Worm (Caenorhabditis elegans) whole organism, L4 larva: ENCODE data around the gene K12H4.5.

ENCODE experiments used
- F26F4.8 ChIP-seq: fragments of 200-800 bp; sonication (Bioruptor generic); conservative IDR thresholded peaks from 2 replicates; pipeline ENCODE4 v1.3.6; 2022; ENCODE audit warnings: missing genetic modification characterization, missing compliant biosample characterization
- F37D6.2 ChIP-seq: sonication (generic microtip); optimal IDR thresholded peaks from 2 replicates; lab custom pipeline; 2016; ENCODE audit warnings: mild to moderate bottlenecking, missing genetic modification characterization, missing compliant biosample characterization
- F44E2.7 ChIP-seq: fragments of 200-800 bp; sonication (Bioruptor generic); IDR thresholded peaks from 2 replicates; pipeline ENCODE4 v2.1.2; 2022; ENCODE audit warnings: missing genetic modification characterization, missing compliant biosample characterization
- R02D3.7 ChIP-seq: fragments of 150-350 bp; sonication (generic microtip); optimal IDR thresholded peaks from 3 replicates; lab custom pipeline; 2014; ENCODE audit warnings: missing biosample characterization, missing genetic modification characterization
- Y105C5A.15 ChIP-seq: fragments of 200-800 bp; sonication (Bioruptor generic); IDR thresholded peaks from 2 replicates; pipeline ENCODE4 v1.3.6; 2022; ENCODE audit warnings: missing genetic modification characterization, missing compliant biosample characterization
- Y5F2A.4 ChIP-seq: fragments of 200-800 bp; sonication (Bioruptor generic); optimal IDR thresholded peaks from 2 replicates; lab custom pipeline; 2018; ENCODE audit warnings: mild to moderate bottlenecking, missing genetic modification characterization, missing compliant biosample characterization
- aly-2 ChIP-seq: sonication (generic microtip); optimal IDR thresholded peaks from 2 replicates; lab custom pipeline; 2018; ENCODE audit warnings: missing biosample characterization, missing genetic modification characterization
- ama-1 ChIP-seq: fragments of 150-350 bp; optimal IDR thresholded peaks from 2 replicates; lab custom pipeline; 2014; ENCODE audit warnings: inconsistent platforms, mixed read lengths
- ceh-28 ChIP-seq: fragments of 150-350 bp; optimal IDR thresholded peaks from 2 replicates; lab custom pipeline; 2014; ENCODE audit warnings: missing biosample characterization, missing genetic modification reagents, missing genetic modification characterization
- ceh-32 ChIP-seq: sonication (generic microtip); optimal IDR thresholded peaks from 2 replicates; lab custom pipeline; 2016; ENCODE audit warnings: mild to moderate bottlenecking, missing genetic modification characterization, missing compliant biosample characterization; ENCODE audit not compliant: poor library complexity
- ceh-44 ChIP-seq: fragments of 200-800 bp; sonication (Bioruptor generic); IDR thresholded peaks from 2 replicates; pipeline ENCODE4 v1.3.6; 2022; ENCODE audit warnings: missing genetic modification reagents, missing genetic modification characterization, missing compliant biosample characterization
- ceh-82 ChIP-seq: sonication (generic microtip); optimal IDR thresholded peaks from 2 replicates; lab custom pipeline; 2017; ENCODE audit warnings: missing biosample characterization, missing genetic modification characterization
- daf-19 ChIP-seq: fragments of 200-800 bp; sonication (Bioruptor generic); conservative IDR thresholded peaks from 2 replicates; pipeline ENCODE4 v1.3.6; 2022; ENCODE audit warnings: missing genetic modification characterization, missing compliant biosample characterization
- dmd-6 ChIP-seq: fragments of 200-800 bp; sonication (Bioruptor generic); IDR thresholded peaks from 2 replicates; pipeline ENCODE4 v1.3.6; 2022; ENCODE audit warnings: missing genetic modification reagents, missing genetic modification characterization, missing compliant biosample characterization
- dmd-9 ChIP-seq: fragments of 200-800 bp; sonication (Bioruptor generic); IDR thresholded peaks from 2 replicates; pipeline ENCODE4 v1.3.6; 2022; ENCODE audit warnings: missing genetic modification reagents, missing genetic modification characterization, missing compliant biosample characterization
- dpl-1 ChIP-seq: fragments of 150-350 bp; optimal IDR thresholded peaks from 2 replicates; lab custom pipeline; 2014; ENCODE audit warnings: missing biosample characterization, missing genetic modification reagents, missing genetic modification characterization
- duxl-1 ChIP-seq: sonication (generic microtip); optimal IDR thresholded peaks from 2 replicates; lab custom pipeline; 2016; ENCODE audit warnings: mild to moderate bottlenecking, missing genetic modification characterization, moderate library complexity, missing compliant biosample characterization; ENCODE audit not compliant: poor library complexity
- dve-1 ChIP-seq: sonication (generic microtip); optimal IDR thresholded peaks from 2 replicates; lab custom pipeline; 2017; ENCODE audit warnings: antibody characterized with exemption, mild to moderate bottlenecking, missing genetic modification characterization, missing compliant biosample characterization; ENCODE audit not compliant: insufficient read depth
- egl-27 ChIP-seq: sonication (generic microtip); optimal IDR thresholded peaks from 3 replicates; lab custom pipeline; 2017; ENCODE audit warnings: missing biosample characterization, missing genetic modification reagents, missing genetic modification characterization
- hlh-11 ChIP-seq: fragments of 200-800 bp; sonication (Bioruptor generic); optimal IDR thresholded peaks from 2 replicates; lab custom pipeline; 2018; ENCODE audit warnings: mild to moderate bottlenecking, missing genetic modification characterization, missing compliant biosample characterization
- jun-1 ChIP-seq: fragments of 150-350 bp; optimal IDR thresholded peaks from 2 replicates; lab custom pipeline; 2014; ENCODE audit warnings: missing biosample characterization, missing genetic modification reagents, missing genetic modification characterization
- lin-1 ChIP-seq: fragments of 200-800 bp; sonication (Bioruptor generic); IDR thresholded peaks from 2 replicates; pipeline ENCODE4 v1.3.6; 2022; ENCODE audit warnings: missing genetic modification reagents, missing genetic modification characterization, missing compliant biosample characterization
- lin-13 ChIP-seq: fragments of 150-350 bp; optimal IDR thresholded peaks from 2 replicates; lab custom pipeline; 2014; ENCODE audit warnings: missing biosample characterization, missing genetic modification reagents, missing genetic modification characterization
- lin-15B ChIP-seq: fragments of 150-350 bp; sonication (generic microtip); optimal IDR thresholded peaks from 3 replicates; lab custom pipeline; 2014; ENCODE audit warnings: missing biosample characterization, missing genetic modification characterization
- lin-29 ChIP-seq: fragments of 200-800 bp; sonication (Bioruptor generic); IDR thresholded peaks from 2 replicates; pipeline ENCODE4 v1.3.6; 2022; ENCODE audit warnings: missing genetic modification reagents, missing genetic modification characterization, missing compliant biosample characterization
- lir-3 ChIP-seq: sonication (generic microtip); optimal IDR thresholded peaks from 2 replicates; lab custom pipeline; 2016; ENCODE audit warnings: mild to moderate bottlenecking, missing genetic modification characterization, missing compliant biosample characterization
- madf-9 ChIP-seq: fragments of 200-800 bp; sonication (Bioruptor generic); conservative IDR thresholded peaks from 2 replicates; pipeline ENCODE4 v1.3.6; 2022; ENCODE audit warnings: missing genetic modification reagents, missing genetic modification characterization, missing compliant biosample characterization
- mep-1 ChIP-seq: fragments of 150-350 bp; sonication (generic microtip); optimal IDR thresholded peaks from 3 replicates; lab custom pipeline; 2014; ENCODE audit warnings: missing biosample characterization, missing genetic modification characterization
- mxl-2 ChIP-seq: fragments of 200-800 bp; sonication (Bioruptor generic); conservative IDR thresholded peaks from 2 replicates; pipeline ENCODE4 v1.3.6; 2022; ENCODE audit warnings: missing genetic modification reagents, missing genetic modification characterization, missing compliant biosample characterization
- mxl-3 ChIP-seq: fragments of 200-800 bp; sonication (Bioruptor generic); optimal IDR thresholded peaks from 2 replicates; lab custom pipeline; 2018; ENCODE audit warnings: mild to moderate bottlenecking, missing genetic modification characterization, missing compliant biosample characterization
- nhr-10 ChIP-seq: fragments of 150-350 bp; optimal IDR thresholded peaks from 2 replicates; lab custom pipeline; 2014; ENCODE audit warnings: missing biosample characterization, missing genetic modification characterization
- nhr-11 ChIP-seq: fragments of 150-350 bp; optimal IDR thresholded peaks from 2 replicates; lab custom pipeline; 2014; ENCODE audit warnings: missing biosample characterization, missing genetic modification characterization
- nhr-111 ChIP-seq: fragments of 200-800 bp; sonication (Bioruptor generic); optimal IDR thresholded peaks from 2 replicates; lab custom pipeline; 2018; ENCODE audit warnings: mild to moderate bottlenecking, missing genetic modification characterization, missing compliant biosample characterization
- nhr-237 ChIP-seq: sonication (generic microtip); optimal IDR thresholded peaks from 2 replicates; lab custom pipeline; 2017; ENCODE audit warnings: missing biosample characterization, missing genetic modification characterization
- nhr-28 ChIP-seq: fragments of 150-350 bp; optimal IDR thresholded peaks from 2 replicates; lab custom pipeline; 2014; ENCODE audit warnings: missing biosample characterization, missing genetic modification characterization
- nhr-42 ChIP-seq: fragments of 200-800 bp; sonication (Bioruptor generic); IDR thresholded peaks from 2 replicates; pipeline ENCODE4 v1.3.6; 2022; ENCODE audit warnings: missing genetic modification characterization, missing compliant biosample characterization
- nhr-76 ChIP-seq: fragments of 150-350 bp; optimal IDR thresholded peaks from 2 replicates; lab custom pipeline; 2014; ENCODE audit warnings: missing biosample characterization, missing genetic modification characterization
- nhr-77 ChIP-seq: fragments of 150-350 bp; optimal IDR thresholded peaks from 2 replicates; lab custom pipeline; 2014; ENCODE audit warnings: missing biosample characterization, missing genetic modification characterization
- php-3 ChIP-seq: fragments of 200-800 bp; sonication (Bioruptor generic); IDR thresholded peaks from 2 replicates; pipeline ENCODE4 v1.3.6; 2022; ENCODE audit warnings: missing genetic modification reagents, missing genetic modification characterization, missing compliant biosample characterization
- rbr-2 ChIP-seq: sonication (generic microtip); optimal IDR thresholded peaks from 2 replicates; lab custom pipeline; 2016; ENCODE audit warnings: missing genotype, missing genetic modification characterization, missing compliant biosample characterization
- sdz-12 ChIP-seq: fragments of 200-800 bp; sonication (Bioruptor generic); optimal IDR thresholded peaks from 2 replicates; lab custom pipeline; 2018; ENCODE audit warnings: mild to moderate bottlenecking, missing genetic modification characterization, missing compliant biosample characterization
- spr-1 ChIP-seq: sonication (generic microtip); optimal IDR thresholded peaks from 2 replicates; lab custom pipeline; 2016; ENCODE audit warnings: mild to moderate bottlenecking, missing genetic modification characterization, missing compliant biosample characterization
- tag-97 ChIP-seq: fragments of 200-800 bp; sonication (Bioruptor generic); IDR thresholded peaks from 2 replicates; pipeline ENCODE4 v1.3.6; 2022; ENCODE audit warnings: missing genetic modification characterization, missing compliant biosample characterization
- zfp-2 ChIP-seq: sonication (generic microtip); optimal IDR thresholded peaks from 2 replicates; lab custom pipeline; 2016; ENCODE audit warnings: mild to moderate bottlenecking, missing genetic modification characterization, missing compliant biosample characterization
- ztf-7 ChIP-seq: fragments of 150-350 bp; optimal IDR thresholded peaks from 2 replicates; lab custom pipeline; 2014; ENCODE audit warnings: missing biosample characterization, missing genetic modification characterization

The K12H4.5 gene

DNA sequence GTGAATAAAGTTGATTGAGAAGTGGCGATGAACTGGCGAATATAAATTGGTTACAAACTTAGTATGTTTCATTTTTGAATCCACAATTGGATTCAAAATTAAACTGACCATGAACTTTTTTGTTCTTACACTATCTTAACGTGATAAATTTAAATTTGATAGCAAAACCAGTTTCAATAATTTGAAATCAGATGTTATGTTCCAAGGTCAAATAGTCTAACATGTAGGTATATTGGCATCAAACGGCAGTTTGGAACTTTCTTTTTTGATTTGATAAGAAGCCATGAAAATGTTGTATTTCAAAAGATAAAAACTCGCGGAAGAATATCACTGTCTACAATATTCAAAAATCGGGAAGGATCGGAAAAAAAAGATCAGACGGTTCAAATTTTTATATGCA lies 8.2 kb upstream of the K12H4.5 start:
- TF ChIP-seq Y5F2A.4 (GFP tag; lab: Kevin White, UChicago) (no peak), ceh-44 (no peak), duxl-1 (no peak), ama-1 (no peak), daf-19 (GFP tag; lab: Robert Waterston, UW) (no peak), jun-1 (tag; lab: Kevin White, UChicago) (no peak), ceh-28 (tag; lab: Kevin White, UChicago) (no peak), nhr-77 (tag; lab: Kevin White, UChicago) (no peak), nhr-42 (no peak), lin-13 (GFP tag; lab: Kevin White, UChicago) (no peak), dpl-1 (no peak), ceh-82 (tag; lab: Kevin White, UChicago) (no peak), mxl-3 (no peak), F26F4.8 (GFP tag; lab: Robert Waterston, UW) (no peak), tag-97 (GFP tag; lab: Robert Waterston, UW) (no peak), mep-1 (tag; lab: Kevin White, UChicago) (no peak), dve-1 (tag; lab: Kevin White, UChicago) (no peak), madf-9 (GFP tag; lab: Robert Waterston, UW) (no peak), Y105C5A.15 (GFP tag; lab: Robert Waterston, UW) (no peak)

DNA sequence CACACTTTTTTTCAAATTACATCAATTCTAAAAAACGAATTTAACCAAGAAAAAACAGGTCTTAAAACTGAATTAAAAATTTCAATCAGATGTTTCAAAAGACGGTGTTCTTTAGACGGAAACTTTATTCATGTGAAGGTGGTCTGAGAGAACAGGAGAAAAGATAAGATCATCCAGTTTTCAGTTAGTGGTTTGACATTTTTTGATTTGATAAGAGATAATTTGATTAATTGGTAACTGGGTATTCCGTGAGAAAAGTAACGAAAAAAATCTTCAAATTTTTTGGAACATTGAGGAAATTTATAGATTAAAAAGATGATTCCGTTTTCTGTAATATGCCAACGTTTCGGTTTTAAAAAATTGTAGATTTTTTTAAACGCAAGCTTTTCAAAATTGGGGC lies 7.8 kb upstream of the K12H4.5 start:
- peak; percentile 1 for TF ChIP-seq nhr-28 (tag; lab: Kevin White, UChicago)
- TF ChIP-seq F44E2.7 (GFP tag; lab: Robert Waterston, UW), result no peak

DNA sequence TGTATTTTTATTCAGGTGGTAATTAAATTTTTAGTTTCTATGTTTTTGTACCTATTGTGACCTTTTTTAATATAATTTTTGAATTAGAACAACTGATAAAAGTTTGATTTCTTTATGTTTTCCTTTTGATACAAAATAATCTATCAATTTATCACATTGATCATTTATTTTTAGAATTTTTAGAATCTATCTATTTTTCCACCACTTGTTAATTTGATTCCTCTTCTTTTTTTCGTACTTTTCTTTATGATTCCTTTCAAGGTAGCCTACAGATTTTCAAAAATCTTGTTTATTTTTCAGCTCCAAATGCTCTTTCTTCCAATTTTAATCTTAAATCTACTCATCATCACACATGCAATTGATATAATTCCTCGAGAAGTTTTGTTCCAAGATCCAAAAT lies 6.3 kb upstream of the K12H4.5 start, which contains the start of gene dpf-6:
dpf-6 (plus strand) TSS at position 301 of the 400 bp plus-strand sequence.
- no peak for TF ChIP-seq ceh-28 (tag; lab: Kevin White, UChicago)
- no peak for TF ChIP-seq F26F4.8 (GFP tag; lab: Robert Waterston, UW)
- no peak for TF ChIP-seq mxl-2 (GFP tag; lab: Robert Waterston, UW)
- no peak for TF ChIP-seq php-3
- TF ChIP-seq dmd-6 (GFP tag; lab: Robert Waterston, UW), result no peak
- TF ChIP-seq sdz-12 (GFP tag; lab: Kevin White, UChicago), result no peak
- no peak for TF ChIP-seq F37D6.2 (tag; lab: Kevin White, UChicago)
- TF ChIP-seq spr-1 (tag; lab: Kevin White, UChicago), result no peak

DNA sequence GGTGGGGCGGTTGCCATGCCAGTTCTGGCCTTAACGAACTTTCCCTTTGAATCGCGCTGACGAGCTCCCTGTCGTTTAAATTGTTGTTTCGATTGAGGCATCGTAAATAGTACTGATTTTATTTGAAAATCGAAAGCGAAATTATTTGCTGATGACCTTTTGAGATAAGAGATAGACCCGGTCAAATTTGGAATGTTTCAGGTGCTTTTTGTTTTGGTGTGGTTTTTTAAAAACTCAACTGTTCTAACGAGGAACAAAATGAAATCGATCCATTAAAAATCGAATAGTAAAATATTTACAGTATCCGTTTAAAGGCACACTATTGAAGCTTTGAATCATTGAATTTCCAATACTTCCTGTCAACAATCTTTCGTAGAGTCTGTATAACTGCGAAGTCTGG lies 1.5 kb upstream of the K12H4.5 start, which contains the start of gene K12H4.6:
K12H4.6 (minus strand) TSS at position 101 of the 400 bp plus-strand sequence.
- TF ChIP-seq nhr-76 (tag; lab: Kevin White, UChicago), result no peak
- TF ChIP-seq nhr-237 (tag; lab: Kevin White, UChicago), result no peak
- no peak for TF ChIP-seq egl-27 (tag; lab: Kevin White, UChicago)

DNA sequence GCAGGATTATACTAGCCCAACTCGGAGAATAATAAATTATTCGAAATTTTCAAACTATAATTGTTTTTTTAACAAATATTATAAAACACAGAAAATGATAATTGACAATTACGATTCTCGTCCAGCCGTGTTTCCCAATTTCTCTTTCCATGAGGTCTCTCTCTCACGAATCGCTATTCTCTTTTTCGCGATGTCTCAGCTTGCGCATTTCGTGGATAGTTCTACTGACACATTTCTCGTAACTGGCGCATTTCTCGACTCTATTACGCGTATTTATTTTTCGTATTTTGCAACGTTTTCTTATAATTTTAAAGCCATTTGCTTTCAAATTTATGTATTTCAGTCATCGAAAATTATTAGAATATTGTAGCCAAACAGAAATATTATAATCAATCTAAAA lies 503 bp upstream of the K12H4.5 start:
- TF ChIP-seq lin-29 (peak; percentile 80; the same call in 1 of the 2 replicates), ceh-32 (tag; lab: Kevin White, UChicago) (peak; percentile 13), mxl-3 (peak; percentile 98), dve-1 (tag; lab: Kevin White, UChicago) (peak; percentile 99), rbr-2 (peak; percentile 98), nhr-11 (tag; lab: Kevin White, UChicago) (peak; percentile 99), dmd-9 (GFP tag; lab: Robert Waterston, UW) (peak; percentile 99), lin-15B (peak; percentile 91), jun-1 (tag; lab: Kevin White, UChicago) (peak; percentile 92), ztf-7 (tag; lab: Kevin White, UChicago) (peak; percentile 82), zfp-2 (tag; lab: Kevin White, UChicago) (peak; percentile 83), nhr-111 (no peak), nhr-10 (tag; lab: Kevin White, UChicago) (peak; percentile 92), lin-13 (GFP tag; lab: Kevin White, UChicago) (peak; percentile 99), F37D6.2 (tag; lab: Kevin White, UChicago) (peak; percentile 94), lin-1 (GFP tag; lab: Robert Waterston, UW) (peak; percentile 76; the same call in 1 of the 2 replicates), aly-2 (tag; lab: Kevin White, UChicago) (peak; percentile 86), lir-3 (tag; lab: Kevin White, UChicago) (peak; percentile 85), hlh-11 (tag; lab: Kevin White, UChicago) (peak; percentile 97), R02D3.7 (peak; percentile 47)
